Worm (Caenorhabditis elegans) whole organism, late embryonic: ENCODE results near the gene F28C1.1.

Experiments
- F13H6.1 ChIP-seq: sonication (generic microtip); optimal IDR thresholded peaks from 2 replicates; lab custom pipeline; 2016; ENCODE audit warnings: missing genetic modification characterization, missing compliant biosample characterization
- ahr-1 ChIP-seq: sonication (generic microtip); optimal IDR thresholded peaks from 2 replicates; lab custom pipeline; 2016; ENCODE audit warnings: missing genetic modification characterization, missing compliant biosample characterization
- ama-1 ChIP-seq: fragments of 150-350 bp; optimal IDR thresholded peaks from 2 replicates; lab custom pipeline; 2014
- ceh-30 ChIP-seq: fragments of 150-350 bp; optimal IDR thresholded peaks from 2 replicates; lab custom pipeline; 2014; ENCODE audit warnings: missing biosample characterization, missing genetic modification characterization
- dve-1 ChIP-seq: sonication (generic microtip); optimal IDR thresholded peaks from 2 replicates; lab custom pipeline; 2017; ENCODE audit warnings: antibody characterized with exemption, mild to moderate bottlenecking, missing genetic modification characterization, missing compliant biosample characterization
- elt-4 ChIP-seq: sonication (generic microtip); optimal IDR thresholded peaks from 2 replicates; lab custom pipeline; 2016; ENCODE audit warnings: missing genetic modification characterization, missing compliant biosample characterization
- fax-1 ChIP-seq: sonication (generic microtip); optimal IDR thresholded peaks from 2 replicates; lab custom pipeline; 2016; ENCODE audit warnings: missing genotype, missing genetic modification characterization, missing compliant biosample characterization
- nhr-11 ChIP-seq: fragments of 150-350 bp; optimal IDR thresholded peaks from 2 replicates; lab custom pipeline; 2014; ENCODE audit warnings: missing biosample characterization, missing genetic modification characterization
- pat-9 ChIP-seq: fragments of 200-800 bp; sonication (Bioruptor generic); optimal IDR thresholded peaks from 2 replicates; lab custom pipeline; 2018; ENCODE audit warnings: mild to moderate bottlenecking, missing genetic modification characterization, moderate library complexity, missing compliant biosample characterization
- pqm-1 ChIP-seq: sonication (generic microtip); optimal IDR thresholded peaks from 2 replicates; lab custom pipeline; 2016; ENCODE audit warnings: missing genetic modification characterization, missing compliant biosample characterization
- rnt-1 ChIP-seq: sonication (generic microtip); optimal IDR thresholded peaks from 2 replicates; lab custom pipeline; 2016; ENCODE audit warnings: missing genetic modification characterization, missing compliant biosample characterization
- tbx-2 ChIP-seq: sonication (generic microtip); optimal IDR thresholded peaks from 2 replicates; lab custom pipeline; 2016; ENCODE audit warnings: missing genetic modification characterization, missing compliant biosample characterization
- unc-55 ChIP-seq: sonication (generic microtip); optimal IDR thresholded peaks from 2 replicates; lab custom pipeline; 2017; ENCODE audit warnings: missing biosample characterization, missing genetic modification reagents, missing genetic modification characterization
- unc-86 ChIP-seq: sonication (generic microtip); optimal IDR thresholded peaks from 2 replicates; lab custom pipeline; 2016; ENCODE audit warnings: missing genetic modification characterization, missing compliant biosample characterization

ce11 chrV:12433105-12433504 is 17.5 kb upstream of the F28C1.1 start:
- no peak for TF ChIP-seq pat-9 (tag; lab: Kevin White, UChicago)
- TF ChIP-seq elt-4 (tag; lab: Kevin White, UChicago) = no peak
- no peak for TF ChIP-seq unc-86 (tag; lab: Kevin White, UChicago)
- TF ChIP-seq ahr-1 (tag; lab: Kevin White, UChicago) = no peak
- TF ChIP-seq F13H6.1 = no peak
- no peak for TF ChIP-seq ama-1 (lab: Kevin White, UChicago)
- no peak for TF ChIP-seq pqm-1 (tag; lab: Kevin White, UChicago)
- TF ChIP-seq tbx-2 = no peak
- no peak for TF ChIP-seq rnt-1 (tag; lab: Kevin White, UChicago)
- no peak for TF ChIP-seq nhr-11 (tag; lab: Kevin White, UChicago)
- TF ChIP-seq unc-55 (GFP tag; lab: Kevin White, UChicago) = no peak
- TF ChIP-seq dve-1 = no peak
- TF ChIP-seq fax-1 = no peak
- no peak for TF ChIP-seq ceh-30 (tag; lab: Kevin White, UChicago)
